Fruit fly (Drosophila melanogaster) whole organism, larva: Measurements from ENCODE around the gene CSN5.

ENCODE experiments used
- noc ChIP-seq: fragments of 200-800 bp; sonication (Bioruptor generic); optimal IDR thresholded peaks from 3 replicates; lab custom pipeline; 2019; ENCODE audit warnings: missing biosample characterization, mild to moderate bottlenecking, missing genetic modification characterization, moderate library complexity

CSN5 gene

dm6 chr3R:16500919-16501851, 31.3 kb downstream of the CSN5 start, which contains the start of gene Decay:
Gene Decay, minus strand, starts transcription at chr3R:16501050.
- no peak for TF ChIP-seq noc (tag; lab: Kevin White, UChicago)

dm6 chr3R:16502595-16503305, 32.9 kb downstream of the CSN5 start, which contains the start of gene CG42342:
Gene CG42342, plus strand, starts transcription at chr3R:16502770.
- TF ChIP-seq noc (tag; lab: Kevin White, UChicago): no peak

- no peak for TF ChIP-seq noc (tag; lab: Kevin White, UChicago)
Observed at dm6 chr3R:16504541-16504940, 34.6 kb downstream of the CSN5 start.

- TF ChIP-seq noc (tag; lab: Kevin White, UChicago): no peak
Observed at dm6 chr3R:16507706-16508105, 37.8 kb downstream of the CSN5 start.

- no peak for TF ChIP-seq noc (tag; lab: Kevin White, UChicago)
Observed at dm6 chr3R:16510128-16510527, 40.2 kb downstream of the CSN5 start.

- TF ChIP-seq noc (tag; lab: Kevin White, UChicago): no peak
Observed at dm6 chr3R:16518150-16518662, 48.3 kb downstream of the CSN5 start.
